Fruit fly (Drosophila melanogaster): ENCODE results near the gene chm.

DNA sequence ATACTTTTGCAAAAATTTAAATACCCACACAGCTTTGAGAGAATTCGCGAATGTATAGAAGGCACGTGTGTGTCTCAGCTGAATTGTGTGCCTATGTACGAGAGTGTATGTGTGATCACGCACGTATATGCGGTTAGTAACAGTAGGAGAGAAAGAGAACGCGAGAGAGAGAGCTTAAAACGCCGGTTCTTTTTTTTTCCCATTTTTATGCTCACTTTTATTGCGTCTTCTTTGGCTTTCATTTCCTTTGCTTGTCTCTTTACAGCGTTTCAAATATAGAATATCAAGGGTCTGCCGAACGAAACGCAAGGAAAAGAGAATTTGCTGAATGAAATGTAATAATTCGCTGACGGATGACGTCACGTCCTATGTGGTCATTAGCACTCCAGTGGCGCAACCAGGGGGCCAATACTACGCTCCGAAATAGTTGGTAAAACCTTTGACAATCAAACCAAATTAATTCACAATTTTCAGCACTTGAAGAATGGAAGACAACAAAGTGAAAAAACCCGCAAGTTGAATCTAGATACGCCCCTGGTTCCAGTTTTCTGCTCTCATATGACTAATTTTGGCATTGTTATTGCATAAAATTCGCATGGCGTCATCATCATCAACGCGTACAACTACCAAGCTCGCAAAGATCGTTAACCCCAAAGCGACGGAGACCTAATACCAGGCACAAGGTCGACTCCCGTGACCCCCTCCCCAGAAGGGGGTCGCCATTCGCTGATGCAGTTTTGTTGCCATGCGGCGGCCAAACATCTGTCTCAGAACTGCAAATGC is 12.9 kb downstream of the chm start:
- TF ChIP-seq CG8478 (optimal IDR thresholded peaks at IDR 0.05) (no peak), ci (GFP tag; IDR thresholded peaks at IDR 0.05) (no peak), onecut (GFP tag; IDR thresholded peaks at IDR 0.05) (peak; percentile 6; the same call in 1 of the 2 replicates), org-1 (GFP tag; optimal IDR thresholded peaks at IDR 0.05) (peak; percentile 51), H15 (GFP tag; IDR thresholded peaks at IDR 0.05) (0 out of 3 replicates have a peak, but pooled peaks have one; percentile 20), E2f1 (GFP tag; IDR thresholded peaks at IDR 0.05) (no peak), CG4282 (GFP tag; optimal IDR thresholded peaks at IDR 0.05) (peak; percentile 8), CG13296 (GFP tag; optimal IDR thresholded peaks at IDR 0.05) (no peak), twi (tag; optimal IDR thresholded peaks at IDR 0.05) (no peak), zf30C (GFP tag; optimal IDR thresholded peaks at IDR 0.05) (no peak), Ets65A (GFP tag) (peak; percentile 81), trh (GFP tag; optimal IDR thresholded peaks at IDR 0.05) (no peak), Fer1 (GFP tag; optimal IDR thresholded peaks at IDR 0.05) (peak; percentile 30)

Data from whole organism, embryonic.